Worm (Caenorhabditis elegans) whole organism, late embryonic: Measurements from ENCODE around the gene dhs-8.

ENCODE experiments used
- F13H6.1 ChIP-seq: sonication (generic microtip); optimal IDR thresholded peaks from 2 replicates; lab custom pipeline; 2016; ENCODE audit warnings: missing genetic modification characterization, missing compliant biosample characterization
- fkh-10 ChIP-seq: fragments of 150-350 bp; optimal IDR thresholded peaks from 2 replicates; lab custom pipeline; 2014; ENCODE audit warnings: missing biosample characterization, missing genetic modification reagents, missing genetic modification characterization
- npax-4 ChIP-seq: sonication (generic microtip); optimal IDR thresholded peaks from 2 replicates; lab custom pipeline; 2016; ENCODE audit warnings: missing genetic modification characterization, missing compliant biosample characterization
- sdc-2 ChIP-seq: sonication (generic microtip); optimal IDR thresholded peaks from 2 replicates; lab custom pipeline; 2016; ENCODE audit warnings: missing genotype, missing genetic modification characterization, missing compliant biosample characterization
- sox-4 ChIP-seq: sonication (generic microtip); optimal IDR thresholded peaks from 2 replicates; lab custom pipeline; 2017; ENCODE audit warnings: mild to moderate bottlenecking, missing genetic modification characterization, inconsistent platforms, missing compliant biosample characterization
- syd-9 ChIP-seq: sonication (generic microtip); optimal IDR thresholded peaks from 2 replicates; lab custom pipeline; 2016; ENCODE audit warnings: mild to moderate bottlenecking, missing genetic modification characterization, moderate library complexity, missing compliant biosample characterization
- tbx-7 ChIP-seq: sonication (generic microtip); optimal IDR thresholded peaks from 2 replicates; lab custom pipeline; 2016; ENCODE audit warnings: missing genotype, missing genetic modification characterization, missing compliant biosample characterization

DNA sequence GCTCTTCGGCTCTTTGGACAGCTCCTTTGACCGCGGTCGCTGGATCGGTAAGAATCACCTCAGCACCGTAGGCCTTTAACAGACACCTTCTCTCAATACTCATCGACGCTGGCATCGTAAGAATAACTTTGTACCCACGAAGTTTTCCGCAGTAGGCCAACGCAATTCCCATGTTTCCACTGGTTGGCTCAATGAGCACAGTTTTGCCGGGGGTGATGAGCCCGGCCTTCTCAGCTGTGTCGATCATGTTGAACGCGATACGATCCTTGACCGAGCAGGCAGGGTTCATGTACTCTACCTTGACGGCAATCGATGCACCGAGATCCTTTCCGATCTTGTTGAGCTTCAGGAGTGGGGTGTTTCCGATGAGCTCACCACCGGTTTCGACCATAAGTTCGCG is 3.8 kb upstream of the dhs-8 start:
- TF ChIP-seq tbx-7 (tag; lab: Kevin White, UChicago) (no peak), F13H6.1 (tag; lab: Kevin White, UChicago) (no peak), sox-4 (no peak), sdc-2 (no peak), syd-9 (tag; lab: Kevin White, UChicago) (no peak), fkh-10 (no peak), npax-4 (no peak)
